Worm (Caenorhabditis elegans): ENCODE results near the gene hpr-17.

DNA sequence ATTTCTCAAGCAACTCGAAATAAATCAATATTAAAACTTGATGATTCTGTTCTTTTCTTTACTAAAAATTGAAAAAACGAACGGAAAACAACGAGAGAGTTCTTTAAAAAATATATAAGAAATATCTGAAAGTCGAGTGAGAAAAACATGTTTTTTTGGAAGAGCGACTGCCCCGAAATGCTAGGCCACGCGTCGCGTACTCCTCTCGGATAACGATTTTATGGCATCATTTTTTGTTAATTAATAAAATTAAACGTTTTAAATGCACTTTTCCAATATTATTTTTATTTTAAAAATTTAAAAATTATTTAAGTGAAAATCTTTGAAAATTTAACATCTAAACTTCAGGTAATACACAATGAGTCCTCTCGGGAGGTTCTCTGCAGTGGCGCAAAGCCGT, 39.7 kb downstream of the hpr-17 start, which contains the start of gene gfm-1:
- TF ChIP-seq unc-62 (GFP tag; optimal IDR thresholded peaks at IDR 0.05) = no peak
- peak; percentile 25 for TF ChIP-seq tbx-2 (tag; optimal IDR thresholded peaks at IDR 0.05)
- no peak for TF ChIP-seq nhr-76 (tag; optimal IDR thresholded peaks at IDR 0.05)
- TF ChIP-seq nhr-237 (tag; optimal IDR thresholded peaks at IDR 0.05) = no peak
- no peak for TF ChIP-seq ztf-4 (tag; optimal IDR thresholded peaks at IDR 0.05)
- no peak for TF ChIP-seq aly-2 (tag; optimal IDR thresholded peaks at IDR 0.05)
- no peak for TF ChIP-seq pha-4 (tag; optimal IDR thresholded peaks at IDR 0.05)
- no peak for TF ChIP-seq nhr-77 (tag; optimal IDR thresholded peaks at IDR 0.05)
- TF ChIP-seq fkh-10 (GFP tag; optimal IDR thresholded peaks at IDR 0.05) = no peak
- TF ChIP-seq hmg-11 (tag; optimal IDR thresholded peaks at IDR 0.05) = peak; percentile 52
- no peak for TF ChIP-seq nhr-11 (tag; optimal IDR thresholded peaks at IDR 0.05)
- TF ChIP-seq nfya-1 (tag; optimal IDR thresholded peaks at IDR 0.05; ENCODE audit: insufficient read depth) = peak; percentile 55
